Fruit fly (Drosophila melanogaster): ENCODE measurements around the gene Helz.

DNA sequence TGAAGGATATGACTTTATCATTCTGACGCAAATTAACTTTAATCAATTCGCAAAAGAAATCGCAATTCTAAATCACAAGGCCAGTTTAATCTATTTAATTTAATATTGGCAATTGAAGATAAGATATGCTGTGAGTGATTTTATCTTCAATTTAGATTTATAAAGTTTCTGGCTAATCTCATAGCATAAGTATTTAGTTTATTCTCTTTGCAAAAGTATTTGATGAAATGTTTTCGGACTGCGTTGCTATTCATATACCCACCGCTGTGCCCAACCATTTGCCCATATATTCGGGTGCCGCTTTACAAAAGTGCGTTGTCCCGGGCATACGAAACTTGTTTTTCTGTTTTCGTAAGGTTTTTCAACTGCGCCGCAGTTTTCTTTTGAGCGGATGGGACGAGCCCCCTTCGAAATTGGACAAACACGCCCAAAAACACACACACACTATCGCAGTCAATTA is 4.8 kb upstream of the Helz start:
- no peak for TF ChIP-seq CTCF (optimal IDR thresholded peaks at IDR 0.05)
- no peak for TF ChIP-seq CG8478 (optimal IDR thresholded peaks at IDR 0.05)
